Worm (Caenorhabditis elegans): Measurements from ENCODE around the gene nspb-5.

DNA sequence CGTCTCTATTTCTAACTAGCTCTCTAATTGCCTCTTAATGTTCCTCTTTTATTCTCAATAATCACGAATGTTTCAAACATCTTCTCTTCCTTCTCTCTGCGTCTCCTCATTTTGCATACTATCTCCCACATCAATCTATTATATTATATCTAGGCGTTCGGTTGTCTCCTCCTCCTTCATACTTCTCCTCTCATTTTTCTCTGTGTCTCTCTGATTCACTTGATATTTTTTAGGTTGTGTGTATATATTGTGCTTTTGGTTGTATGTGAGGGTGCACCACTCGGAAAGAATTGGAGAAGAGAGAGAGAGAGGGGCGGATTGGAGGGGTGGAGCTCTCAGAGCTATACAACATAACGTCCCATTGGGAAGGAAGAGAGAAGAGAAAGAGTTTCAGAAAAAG, 49.8 kb downstream of the nspb-5 start:
- TF ChIP-seq lsy-2 (tag; optimal IDR thresholded peaks at IDR 0.05) (peak in 1 of 2 experiments; percentile 32), unc-39 (tag; optimal IDR thresholded peaks at IDR 0.05) (no peak), nhr-11 (tag; optimal IDR thresholded peaks at IDR 0.05) (no peak), mxl-3 (GFP tag; optimal IDR thresholded peaks at IDR 0.05) (no peak), hif-1 (tag; optimal IDR thresholded peaks at IDR 0.05) (no peak), duxl-1 (tag; optimal IDR thresholded peaks at IDR 0.05; ENCODE audit: poor library complexity) (no peak), mep-1 (tag; optimal IDR thresholded peaks at IDR 0.05) (no peak), pha-4 (GFP tag; IDR thresholded peaks at IDR 0.05) (no peak), pha-4 (tag; optimal IDR thresholded peaks at IDR 0.05) (no peak), lin-39 (tag; optimal IDR thresholded peaks at IDR 0.05) (no peak), nhr-6 (tag; optimal IDR thresholded peaks at IDR 0.05) (no peak), unc-62 (GFP tag; optimal IDR thresholded peaks at IDR 0.05 in 1 of 2) (no peak), unc-62 (tag; optimal IDR thresholded peaks at IDR 0.05) (no peak), sdz-12 (GFP tag; optimal IDR thresholded peaks at IDR 0.05) (no peak)
